Worm (Caenorhabditis elegans) whole organism, L4 larva: ENCODE data around the gene F40H3.2.

Experiments used
- T26A8.4 ChIP-seq: fragments of 200-800 bp; sonication (Bioruptor generic); IDR thresholded peaks from 2 replicates; pipeline ENCODE4 v1.3.6; 2022; ENCODE audit warnings: missing genetic modification characterization, missing compliant biosample characterization
- ZK546.5 ChIP-seq, 2 experiments: sonication (generic microtip); optimal IDR thresholded peaks; 2 replicates each; lab custom pipeline; 2017; ENCODE audit warnings: missing biosample characterization in 2 of 2, missing genetic modification characterization in 2 of 2
- ama-1 ChIP-seq: fragments of 150-350 bp; optimal IDR thresholded peaks from 2 replicates; lab custom pipeline; 2014; ENCODE audit warnings: inconsistent platforms, mixed read lengths
- ceh-32 ChIP-seq: sonication (generic microtip); optimal IDR thresholded peaks from 2 replicates; lab custom pipeline; 2016; ENCODE audit warnings: mild to moderate bottlenecking, missing genetic modification characterization, missing compliant biosample characterization; ENCODE audit not compliant: poor library complexity
- dpl-1 ChIP-seq: fragments of 150-350 bp; optimal IDR thresholded peaks from 2 replicates; lab custom pipeline; 2014; ENCODE audit warnings: missing biosample characterization, missing genetic modification reagents, missing genetic modification characterization
- hif-1 ChIP-seq, 2 experiments: sonication (generic microtip); optimal IDR thresholded peaks; 2 replicates each; lab custom pipeline; 2016 to 2017; ENCODE audit warnings: missing compliant biosample characterization in 2 of 2, missing genetic modification characterization in 2 of 2, missing genetic modification reagents in 2 of 2, missing genotype in 2 of 2, mild to moderate bottlenecking in 1 of 2
- lin-15B ChIP-seq: fragments of 150-350 bp; sonication (generic microtip); optimal IDR thresholded peaks from 3 replicates; lab custom pipeline; 2014; ENCODE audit warnings: missing biosample characterization, missing genetic modification characterization
- nhr-76 ChIP-seq: fragments of 150-350 bp; optimal IDR thresholded peaks from 2 replicates; lab custom pipeline; 2014; ENCODE audit warnings: missing biosample characterization, missing genetic modification characterization
- sdz-12 ChIP-seq: fragments of 200-800 bp; sonication (Bioruptor generic); optimal IDR thresholded peaks from 2 replicates; lab custom pipeline; 2018; ENCODE audit warnings: mild to moderate bottlenecking, missing genetic modification characterization, missing compliant biosample characterization
- unc-39 ChIP-seq: sonication (generic microtip); optimal IDR thresholded peaks from 2 replicates; lab custom pipeline; 2017; ENCODE audit warnings: missing biosample characterization, missing genetic modification characterization

DNA sequence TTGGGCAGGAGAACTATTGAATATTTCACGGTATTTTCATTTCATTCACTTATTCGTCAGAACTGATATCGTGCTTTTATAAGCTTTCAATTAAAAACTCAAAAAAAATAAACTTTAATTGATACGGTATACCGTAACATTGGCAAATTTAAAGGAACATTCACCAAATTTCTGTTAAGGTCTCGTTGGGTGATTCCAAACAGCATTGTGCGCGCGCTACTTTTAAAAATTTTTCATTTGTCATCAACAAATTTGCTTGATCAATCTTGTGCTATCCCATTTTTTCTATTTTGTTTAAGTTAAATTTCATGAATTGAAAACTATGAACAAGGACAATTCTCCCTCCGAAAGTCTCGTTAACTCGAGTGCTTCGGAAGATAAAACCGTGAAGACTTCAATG lies 25.0 kb downstream of the F40H3.2 start, which contains the start of gene szy-4:
- TF ChIP-seq ZK546.5 (tag; optimal IDR thresholded peaks at IDR 0.05; lab: Kevin White, UChicago): no peak
- no peak for TF ChIP-seq sdz-12
- TF ChIP-seq ceh-32 (tag; lab: Kevin White, UChicago): no peak
- TF ChIP-seq unc-39 (tag; lab: Kevin White, UChicago): no peak
- no peak for TF ChIP-seq nhr-76 (tag; lab: Kevin White, UChicago)
- no peak for TF ChIP-seq lin-15B (tag; lab: Kevin White, UChicago)
- no peak for TF ChIP-seq hif-1 (tag; optimal IDR thresholded peaks at IDR 0.05; lab: Kevin White, UChicago)
- no peak for TF ChIP-seq ama-1 (lab: Kevin White, UChicago)
- TF ChIP-seq T26A8.4: no peak
- TF ChIP-seq dpl-1 (GFP tag; lab: Kevin White, UChicago): no peak
